Fruit fly (Drosophila melanogaster): ENCODE results near the gene PolG1.
A peak's percentile ranks its signal among the peaks of the same experiment; 100 is the strongest.

- no peak for TF ChIP-seq cic (GFP tag; optimal IDR thresholded peaks at IDR 0.05)
- TF ChIP-seq CG1620 (GFP tag; optimal IDR thresholded peaks at IDR 0.05), result no peak
- no peak for TF ChIP-seq pad (GFP tag; optimal IDR thresholded peaks at IDR 0.05)
- TF ChIP-seq CG5204 (GFP tag; optimal IDR thresholded peaks at IDR 0.05), result no peak
- TF ChIP-seq Mnt (GFP tag; optimal IDR thresholded peaks at IDR 0.05), result peak; percentile 23
- TF ChIP-seq Crg-1 (GFP tag; optimal IDR thresholded peaks at IDR 0.05), result no peak
- TF ChIP-seq cnc (optimal IDR thresholded peaks at IDR 0.05), result no peak
- TF ChIP-seq CG14711 (tag; optimal IDR thresholded peaks at IDR 0.05), result no peak
- no peak for TF ChIP-seq CG11617 (GFP tag; optimal IDR thresholded peaks at IDR 0.05)
Observed at dm6 chr2L:13845178-13845577, 17.6 kb upstream of the PolG1 start, which contains the start of gene CG8997.
